Worm (Caenorhabditis elegans): ENCODE results near the gene spk-1.

DNA sequence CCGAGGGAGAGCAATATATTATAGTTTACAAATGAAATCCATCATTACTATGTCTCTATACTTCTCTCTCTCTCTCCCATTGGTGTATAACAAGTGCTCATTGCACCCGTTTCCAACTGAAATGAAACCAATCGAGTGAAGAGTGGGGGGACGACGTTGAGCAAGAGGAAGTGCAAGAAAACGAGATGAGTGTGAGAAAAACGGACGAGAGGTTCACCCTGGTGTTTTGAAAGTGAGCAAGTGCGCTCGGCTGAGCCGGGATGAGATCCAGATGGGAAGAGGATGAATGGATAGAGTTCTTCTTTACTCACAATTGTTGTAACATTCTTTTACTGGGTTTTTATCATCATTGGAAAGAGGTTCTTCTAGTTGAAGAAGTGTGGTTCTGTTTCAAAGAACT lies 27.3 kb downstream of the spk-1 start:
- TF ChIP-seq dao-5 (tag; optimal IDR thresholded peaks at IDR 0.05) (no peak), him-1 (tag; optimal IDR thresholded peaks at IDR 0.05) (no peak)

Measured in whole organism, L4/young adult.